Fruit fly (Drosophila melanogaster) whole organism, pupa: ENCODE measurements around the gene CG18586.

Experiments used
- CG10348 ChIP-seq: fragments of 200-800 bp; sonication (Bioruptor generic); IDR thresholded peaks from 2 replicates; pipeline ENCODE4 v1.3.6; 2022; ENCODE audit warnings: missing biosample characterization, missing genetic modification characterization
- CG32121 ChIP-seq: fragments of 200-800 bp; sonication (Bioruptor generic); IDR thresholded peaks from 2 replicates; pipeline ENCODE4 v1.3.6; 2022; ENCODE audit warnings: missing biosample characterization, missing genetic modification characterization
- CG8301 ChIP-seq: fragments of 200-800 bp; sonication (Bioruptor generic); optimal IDR thresholded peaks from 2 replicates; lab custom pipeline; 2018; ENCODE audit warnings: missing biosample characterization, mild to moderate bottlenecking, missing genetic modification characterization

DNA sequence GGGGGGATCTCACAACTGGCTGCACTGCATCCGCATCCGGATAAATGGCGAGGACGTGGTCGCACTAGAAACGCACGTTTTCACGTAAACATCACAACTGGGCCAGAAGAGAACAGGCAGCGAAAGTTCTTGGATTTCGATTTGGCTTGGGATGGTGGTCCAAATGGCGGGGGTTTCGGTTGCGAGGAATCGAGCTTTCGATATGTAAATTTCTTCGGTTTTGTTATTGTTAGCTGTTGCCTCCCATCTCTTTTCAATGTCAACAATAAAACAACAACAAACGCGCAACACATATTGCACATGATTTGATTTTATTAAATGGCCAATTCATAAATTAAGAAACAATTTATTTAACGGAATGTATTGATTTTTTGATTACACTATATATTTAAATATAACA, 48.1 kb downstream of the CG18586 start, which contains the start of gene PXo:
- TF ChIP-seq CG8301 (tag; lab: Kevin White, UChicago) (no peak), CG32121 (GFP tag; lab: Robert Waterston, UW) (no peak), CG10348 (GFP tag; lab: Robert Waterston, UW) (no peak)
